Worm (Caenorhabditis elegans): ENCODE results near the gene fbxa-107.

Gene fbxa-107

ce11 chrV:18123639-18124038 is at the start of gene fbxa-107:
TSS of gene fbxa-107 (plus strand) at chrV:18123939.
- TF ChIP-seq klf-2 (GFP tag; conservative IDR thresholded peaks at IDR 0.05) (no peak), T22C8.4 (GFP tag; IDR thresholded peaks at IDR 0.05) (no peak), ztf-29 (GFP tag; IDR thresholded peaks at IDR 0.05) (no peak), flt-1 (GFP tag; IDR thresholded peaks at IDR 0.05) (no peak), ztf-23 (GFP tag; IDR thresholded peaks at IDR 0.05) (no peak), cog-1 (tag; optimal IDR thresholded peaks at IDR 0.05) (no peak), med-1 (GFP tag; optimal IDR thresholded peaks at IDR 0.05; ENCODE audit: insufficient read depth) (no peak), tab-1 (GFP tag; IDR thresholded peaks at IDR 0.05) (no peak), ref-1 (GFP tag; conservative IDR thresholded peaks at IDR 0.05) (no peak)

DNA sequence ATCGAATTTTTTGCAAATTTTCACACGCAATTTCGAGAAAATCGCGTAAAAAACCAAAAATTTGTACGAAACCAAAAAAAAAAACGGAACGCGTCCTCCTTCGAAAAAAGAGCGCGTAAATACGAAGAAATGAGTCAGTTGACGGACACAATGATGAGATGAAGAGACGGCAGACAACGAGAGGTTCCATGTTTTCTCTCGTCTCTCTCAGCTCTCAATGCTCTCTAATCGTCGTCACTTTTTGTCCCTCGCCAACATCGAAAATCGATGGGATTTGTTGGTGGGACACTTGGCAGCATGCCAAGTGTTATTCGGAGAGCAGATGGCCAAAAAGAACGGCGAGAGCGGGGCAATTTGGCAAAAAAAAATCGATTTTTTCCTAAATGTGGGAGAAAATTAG is 44.6 kb upstream of the fbxa-107 start:
- TF ChIP-seq tab-1 (GFP tag; IDR thresholded peaks at IDR 0.05) (no peak), ztf-29 (GFP tag; IDR thresholded peaks at IDR 0.05) (no peak), cog-1 (tag; optimal IDR thresholded peaks at IDR 0.05) (peak; percentile 47), T22C8.4 (GFP tag; IDR thresholded peaks at IDR 0.05) (peak; percentile 92), ztf-23 (GFP tag; IDR thresholded peaks at IDR 0.05) (no peak), med-1 (GFP tag; optimal IDR thresholded peaks at IDR 0.05; ENCODE audit: insufficient read depth) (no peak), ref-1 (GFP tag; conservative IDR thresholded peaks at IDR 0.05) (no peak), klf-2 (GFP tag; conservative IDR thresholded peaks at IDR 0.05) (no peak), flt-1 (GFP tag; IDR thresholded peaks at IDR 0.05) (no peak)

DNA sequence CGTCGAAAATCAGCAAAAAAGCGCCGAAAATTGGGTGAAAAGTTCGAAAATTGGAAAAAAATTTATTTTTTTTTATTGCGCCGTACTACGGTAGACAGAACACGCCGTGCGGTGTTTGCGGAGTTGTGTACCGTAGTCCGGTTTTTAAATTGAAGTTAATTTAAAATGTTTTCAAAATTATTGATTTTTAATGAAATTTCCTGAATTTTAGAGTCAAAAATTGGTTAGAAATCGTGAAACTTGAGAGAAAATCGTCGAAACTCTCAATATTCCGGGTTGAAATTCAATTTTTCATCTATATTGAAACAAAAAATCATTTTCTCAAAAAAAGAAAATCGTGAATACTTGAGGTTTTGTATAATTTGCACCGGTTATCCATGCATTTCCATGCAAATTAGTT is 41.9 kb upstream of the fbxa-107 start, which contains the start of gene nova-1:
Gene nova-1 (minus strand): TSS at position 101 of the 400 bp plus-strand sequence.
- TF ChIP-seq tab-1 (GFP tag; IDR thresholded peaks at IDR 0.05): no peak
- TF ChIP-seq ref-1 (GFP tag; conservative IDR thresholded peaks at IDR 0.05): no peak
- TF ChIP-seq ztf-29 (GFP tag; IDR thresholded peaks at IDR 0.05): no peak
- TF ChIP-seq T22C8.4 (GFP tag; IDR thresholded peaks at IDR 0.05): no peak
- no peak for TF ChIP-seq klf-2 (GFP tag; conservative IDR thresholded peaks at IDR 0.05)
- TF ChIP-seq ztf-23 (GFP tag; IDR thresholded peaks at IDR 0.05): no peak
- no peak for TF ChIP-seq cog-1 (tag; optimal IDR thresholded peaks at IDR 0.05)
- no peak for TF ChIP-seq med-1 (GFP tag; optimal IDR thresholded peaks at IDR 0.05; ENCODE audit: insufficient read depth)
- no peak for TF ChIP-seq flt-1 (GFP tag; IDR thresholded peaks at IDR 0.05)

ce11 chrV:18085150-18085833 is 38.4 kb upstream of the fbxa-107 start, which contains the start of gene fbxa-106:
TSS of gene fbxa-106 (minus strand) at chrV:18085200.
- TF ChIP-seq ztf-29 (GFP tag; IDR thresholded peaks at IDR 0.05): no peak
- no peak for TF ChIP-seq cog-1 (tag; optimal IDR thresholded peaks at IDR 0.05)

DNA sequence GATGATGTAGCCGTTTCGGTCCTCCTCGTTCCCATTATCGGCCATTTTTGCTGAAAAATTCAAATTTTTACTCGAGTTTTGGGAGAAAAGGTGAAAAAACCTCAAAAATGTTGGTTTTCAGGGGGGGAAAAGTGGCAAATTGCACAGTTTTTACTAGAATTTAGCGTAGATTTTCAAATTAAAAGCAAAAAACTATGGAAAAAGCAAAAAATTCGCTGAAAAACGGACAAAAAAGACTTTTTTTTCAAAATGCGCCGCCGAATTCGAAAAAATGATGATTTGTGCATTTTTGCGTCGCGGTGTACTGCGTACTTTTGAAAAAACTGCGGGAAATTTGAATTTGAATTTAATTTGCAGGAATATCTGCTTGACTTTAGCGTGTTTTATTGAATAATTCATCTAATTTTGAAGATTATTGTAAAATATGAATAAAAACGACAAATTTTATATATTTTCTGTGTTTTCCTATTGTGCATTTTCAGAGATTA is 37.5 kb upstream of the fbxa-107 start, which contains the start of gene Y59A8B.12:
Gene Y59A8B.12 (minus strand): TSS at position 51 of the 488 bp plus-strand sequence.
- TF ChIP-seq flt-1 (GFP tag; IDR thresholded peaks at IDR 0.05) (no peak), ztf-23 (GFP tag; IDR thresholded peaks at IDR 0.05) (no peak), cog-1 (tag; optimal IDR thresholded peaks at IDR 0.05) (no peak), klf-2 (GFP tag; conservative IDR thresholded peaks at IDR 0.05) (no peak), med-1 (GFP tag; optimal IDR thresholded peaks at IDR 0.05; ENCODE audit: insufficient read depth) (no peak), T22C8.4 (GFP tag; IDR thresholded peaks at IDR 0.05) (no peak), tab-1 (GFP tag; IDR thresholded peaks at IDR 0.05) (no peak), ztf-29 (GFP tag; IDR thresholded peaks at IDR 0.05) (no peak), ref-1 (GFP tag; conservative IDR thresholded peaks at IDR 0.05) (no peak)

- TF ChIP-seq cog-1 (tag; optimal IDR thresholded peaks at IDR 0.05) (no peak), ztf-23 (GFP tag; IDR thresholded peaks at IDR 0.05) (no peak), med-1 (GFP tag; optimal IDR thresholded peaks at IDR 0.05; ENCODE audit: insufficient read depth) (no peak), klf-2 (GFP tag; conservative IDR thresholded peaks at IDR 0.05) (no peak), ztf-29 (GFP tag; IDR thresholded peaks at IDR 0.05) (no peak), tab-1 (GFP tag; IDR thresholded peaks at IDR 0.05) (no peak), ref-1 (GFP tag; conservative IDR thresholded peaks at IDR 0.05) (no peak), T22C8.4 (GFP tag; IDR thresholded peaks at IDR 0.05) (no peak), flt-1 (GFP tag; IDR thresholded peaks at IDR 0.05) (no peak)
Measured at ce11 chrV:18086783-18087182, 37.0 kb upstream of the fbxa-107 start, which contains the start of gene slr-2. TSS of gene slr-2 (plus strand) at chrV:18087123.

ce11 chrV:18091216-18091615 is 32.5 kb upstream of the fbxa-107 start:
- TF ChIP-seq cog-1 (tag; optimal IDR thresholded peaks at IDR 0.05) (no peak), ztf-29 (GFP tag; IDR thresholded peaks at IDR 0.05) (no peak), T22C8.4 (GFP tag; IDR thresholded peaks at IDR 0.05) (no peak), ref-1 (GFP tag; conservative IDR thresholded peaks at IDR 0.05) (no peak), tab-1 (GFP tag; IDR thresholded peaks at IDR 0.05) (no peak), ztf-23 (GFP tag; IDR thresholded peaks at IDR 0.05) (no peak), med-1 (GFP tag; optimal IDR thresholded peaks at IDR 0.05; ENCODE audit: insufficient read depth) (no peak), klf-2 (GFP tag; conservative IDR thresholded peaks at IDR 0.05) (no peak), flt-1 (GFP tag; IDR thresholded peaks at IDR 0.05) (no peak)

DNA sequence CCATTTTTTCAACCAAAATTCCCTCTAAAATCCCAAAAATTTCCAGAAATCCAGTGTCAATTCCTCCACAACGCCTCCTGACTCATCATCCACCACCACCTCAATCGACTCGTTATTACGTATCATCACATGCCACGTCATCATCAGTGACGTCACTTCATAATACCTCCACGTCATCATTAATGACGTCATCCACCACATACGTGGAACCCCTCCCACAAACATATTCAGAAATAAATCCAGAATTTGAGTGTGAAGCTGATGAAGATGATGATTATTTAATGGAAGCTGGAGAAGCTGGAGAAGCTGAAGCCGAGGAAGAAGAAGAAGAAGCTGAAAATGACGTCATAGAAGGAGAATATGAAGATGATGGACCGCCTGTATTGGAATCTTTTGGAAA is 29.8 kb upstream of the fbxa-107 start:
- TF ChIP-seq ztf-23 (GFP tag; IDR thresholded peaks at IDR 0.05) (no peak), cog-1 (tag; optimal IDR thresholded peaks at IDR 0.05) (no peak), ref-1 (GFP tag; conservative IDR thresholded peaks at IDR 0.05) (no peak), T22C8.4 (GFP tag; IDR thresholded peaks at IDR 0.05) (no peak), flt-1 (GFP tag; IDR thresholded peaks at IDR 0.05) (no peak), tab-1 (GFP tag; IDR thresholded peaks at IDR 0.05) (no peak), med-1 (GFP tag; optimal IDR thresholded peaks at IDR 0.05; ENCODE audit: insufficient read depth) (no peak), ztf-29 (GFP tag; IDR thresholded peaks at IDR 0.05) (no peak), klf-2 (GFP tag; conservative IDR thresholded peaks at IDR 0.05) (no peak)

DNA sequence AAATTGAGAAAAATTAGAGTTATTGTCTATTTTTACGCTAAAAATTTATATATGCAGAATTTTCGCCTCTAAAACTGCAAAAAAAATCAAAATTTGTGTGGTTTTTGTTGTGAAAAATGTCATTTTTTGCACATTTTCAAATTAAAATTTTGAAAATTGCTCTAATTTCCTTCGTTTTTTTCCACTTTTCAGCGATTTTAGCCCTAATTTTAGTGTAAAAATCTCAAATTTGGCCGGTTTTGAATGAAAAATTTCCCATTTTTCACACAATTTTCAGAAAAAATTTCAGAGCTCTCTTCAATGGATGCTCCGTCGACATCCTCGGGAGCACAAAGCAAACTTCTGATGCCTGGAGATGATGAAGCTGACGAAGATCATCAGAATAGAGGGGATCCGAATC is 25.4 kb upstream of the fbxa-107 start, which contains the start of gene par-4:
Gene par-4 (plus strand): TSS at position 301 of the 400 bp plus-strand sequence.
- TF ChIP-seq ztf-29 (GFP tag; IDR thresholded peaks at IDR 0.05) (no peak), ref-1 (GFP tag; conservative IDR thresholded peaks at IDR 0.05) (no peak), ztf-23 (GFP tag; IDR thresholded peaks at IDR 0.05) (no peak), tab-1 (GFP tag; IDR thresholded peaks at IDR 0.05) (no peak)

All from whole organism, midembryonic.